Worm (Caenorhabditis elegans): ENCODE results near the gene C26H9A.3.

ce11 chrIV:12617934-12618333 is 21.3 kb downstream of the C26H9A.3 start:
- TF ChIP-seq Y95B8A.8 (GFP tag; IDR thresholded peaks at IDR 0.05) = no peak
- TF ChIP-seq B0035.1 (tag; optimal IDR thresholded peaks at IDR 0.05) = no peak

Measured in whole organism, young adult.